Worm (Caenorhabditis elegans) whole organism, young adult: ENCODE results near the gene ZC239.22.

Experiments
- B0019.2 ChIP-seq: fragments of 200-800 bp; sonication (Bioruptor generic); conservative IDR thresholded peaks from 2 replicates; pipeline ENCODE4 v1.3.6; 2022; ENCODE audit warnings: missing genetic modification reagents, missing genetic modification characterization, missing compliant biosample characterization
- B0035.1 ChIP-seq: sonication (generic microtip); optimal IDR thresholded peaks from 2 replicates; lab custom pipeline; 2016; ENCODE audit warnings: missing genetic modification characterization, mild to moderate bottlenecking, missing compliant biosample characterization, missing genotype, missing genetic modification reagents
- D2030.7 ChIP-seq: fragments of 200-800 bp; sonication (Bioruptor generic); IDR thresholded peaks from 2 replicates; pipeline ENCODE4 v1.3.6; 2022; ENCODE audit warnings: missing genetic modification reagents, missing genetic modification characterization, missing compliant biosample characterization
- F22D6.2 ChIP-seq: sonication (generic microtip); optimal IDR thresholded peaks from 2 replicates; lab custom pipeline; 2016; ENCODE audit warnings: mild to moderate bottlenecking, missing genetic modification characterization, missing compliant biosample characterization
- F39B2.1 ChIP-seq: fragments of 200-800 bp; sonication (Bioruptor generic); IDR thresholded peaks from 2 replicates; pipeline ENCODE4 v1.3.6; 2022; ENCODE audit warnings: missing genetic modification reagents, missing genetic modification characterization, missing compliant biosample characterization
- Y95B8A.8 ChIP-seq: fragments of 200-800 bp; sonication (Bioruptor generic); IDR thresholded peaks from 2 replicates; pipeline ENCODE4 v1.3.6; 2022; ENCODE audit warnings: missing genetic modification reagents, missing genetic modification characterization, missing compliant biosample characterization
- atf-7 ChIP-seq: sonication (generic microtip); optimal IDR thresholded peaks from 2 replicates; lab custom pipeline; 2017; ENCODE audit warnings: mild to moderate bottlenecking, missing genetic modification characterization, missing compliant biosample characterization
- attf-5 ChIP-seq: fragments of 200-800 bp; sonication (Bioruptor generic); optimal IDR thresholded peaks from 2 replicates; lab custom pipeline; 2018; ENCODE audit warnings: mild to moderate bottlenecking, missing genetic modification characterization, missing compliant biosample characterization
- bed-1 ChIP-seq: fragments of 200-800 bp; sonication (Bioruptor generic); IDR thresholded peaks from 2 replicates; pipeline ENCODE4 v1.3.6; 2022; ENCODE audit warnings: missing genetic modification reagents, missing genetic modification characterization, missing compliant biosample characterization
- cebp-1 ChIP-seq, 2 experiments: fragments of 200-800 bp in 1 of 2; sonication (Bioruptor generic) in 1 of 2; sonication (generic microtip) in 1 of 2; IDR thresholded peaks in 1 of 2; optimal IDR thresholded peaks in 1 of 2; 2 replicates each; pipeline versions ENCODE4 v1.3.6 to Lab custom; 2017 to 2022; ENCODE audit warnings: missing compliant biosample characterization in 2 of 2, missing genetic modification characterization in 2 of 2, mild to moderate bottlenecking in 1 of 2, missing genetic modification reagents in 1 of 2, moderate library complexity in 1 of 2
- ceh-40 ChIP-seq: fragments of 200-800 bp; sonication (Bioruptor generic); IDR thresholded peaks from 2 replicates; pipeline ENCODE4 v1.3.6; 2022; ENCODE audit warnings: missing genetic modification characterization, missing compliant biosample characterization
- dox-1 ChIP-seq: fragments of 200-800 bp; sonication (Bioruptor generic); IDR thresholded peaks from 2 replicates; pipeline ENCODE4 v1.3.6; 2022; ENCODE audit warnings: missing genetic modification reagents, missing genetic modification characterization, missing compliant biosample characterization
- dpl-1 ChIP-seq: fragments of 150-350 bp; optimal IDR thresholded peaks from 2 replicates; lab custom pipeline; 2014; ENCODE audit warnings: missing biosample characterization, missing genetic modification reagents, missing genetic modification characterization
- efl-1 ChIP-seq: fragments of 150-350 bp; optimal IDR thresholded peaks from 2 replicates; lab custom pipeline; 2014; ENCODE audit warnings: missing biosample characterization, missing genetic modification reagents, missing genetic modification characterization
- egl-44 ChIP-seq: fragments of 200-800 bp; sonication (Bioruptor generic); IDR thresholded peaks from 2 replicates; pipeline ENCODE4 v1.3.6; 2022; ENCODE audit warnings: missing genetic modification reagents, missing genetic modification characterization, missing compliant biosample characterization
- egrh-3 ChIP-seq: fragments of 200-800 bp; sonication (Bioruptor generic); IDR thresholded peaks from 2 replicates; pipeline ENCODE4 v1.3.6; 2022; ENCODE audit warnings: missing genetic modification reagents, missing genetic modification characterization, missing compliant biosample characterization
- ets-4 ChIP-seq: fragments of 200-800 bp; sonication (Bioruptor generic); optimal IDR thresholded peaks from 2 replicates; lab custom pipeline; 2018; ENCODE audit warnings: mild to moderate bottlenecking, missing genetic modification characterization, missing compliant biosample characterization
- fkh-3 ChIP-seq: sonication (generic microtip); optimal IDR thresholded peaks from 2 replicates; lab custom pipeline; 2016; ENCODE audit warnings: mild to moderate bottlenecking, missing genetic modification characterization, missing compliant biosample characterization
- hlh-26 ChIP-seq: fragments of 200-800 bp; sonication (Bioruptor generic); conservative IDR thresholded peaks from 2 replicates; pipeline ENCODE4 v1.3.6; 2022; ENCODE audit warnings: missing genetic modification reagents, missing genetic modification characterization, missing compliant biosample characterization
- hmg-1.2 ChIP-seq: fragments of 200-800 bp; sonication (Bioruptor generic); IDR thresholded peaks from 2 replicates; pipeline ENCODE4 v1.3.6; 2022; ENCODE audit warnings: missing genetic modification reagents, missing genetic modification characterization, missing compliant biosample characterization
- let-526 ChIP-seq: fragments of 200-800 bp; sonication (Bioruptor generic); IDR thresholded peaks from 2 replicates; pipeline ENCODE4 v1.3.6; 2022; ENCODE audit warnings: missing genetic modification reagents, missing genetic modification characterization, missing compliant biosample characterization
- lin-54 ChIP-seq: fragments of 200-800 bp; sonication (Bioruptor generic); optimal IDR thresholded peaks from 2 replicates; lab custom pipeline; 2018; ENCODE audit warnings: mild to moderate bottlenecking, missing genetic modification characterization, missing compliant biosample characterization
- lir-1 ChIP-seq: fragments of 200-800 bp; sonication (Bioruptor generic); conservative IDR thresholded peaks from 2 replicates; pipeline ENCODE4 v1.3.6; 2022; ENCODE audit warnings: missing genetic modification reagents, missing genetic modification characterization, missing compliant biosample characterization
- lsl-1 ChIP-seq: fragments of 200-800 bp; sonication (Bioruptor generic); optimal IDR thresholded peaks from 2 replicates; lab custom pipeline; 2018; ENCODE audit warnings: mild to moderate bottlenecking, missing genetic modification characterization, moderate library complexity, missing compliant biosample characterization
- madf-10 ChIP-seq: sonication (generic microtip); optimal IDR thresholded peaks from 2 replicates; lab custom pipeline; 2016; ENCODE audit warnings: mild to moderate bottlenecking, missing genetic modification characterization, missing compliant biosample characterization
- madf-3 ChIP-seq: fragments of 200-800 bp; sonication (Bioruptor generic); IDR thresholded peaks from 2 replicates; pipeline ENCODE4 v1.3.6; 2022; ENCODE audit warnings: missing genetic modification reagents, missing genetic modification characterization, missing compliant biosample characterization
- madf-6 ChIP-seq: fragments of 200-800 bp; sonication (Bioruptor generic); IDR thresholded peaks from 2 replicates; pipeline ENCODE4 v1.3.6; 2022; ENCODE audit warnings: missing genetic modification reagents, missing genetic modification characterization, missing compliant biosample characterization
- madf-8 ChIP-seq: fragments of 200-800 bp; sonication (Bioruptor generic); conservative IDR thresholded peaks from 2 replicates; pipeline ENCODE4 v1.3.6; 2022; ENCODE audit warnings: missing genetic modification reagents, missing genetic modification characterization, missing compliant biosample characterization
- mxl-1 ChIP-seq: sonication (generic microtip); optimal IDR thresholded peaks from 2 replicates; lab custom pipeline; 2016; ENCODE audit warnings: missing genetic modification characterization, missing compliant biosample characterization
- nfya-2 ChIP-seq: fragments of 200-800 bp; sonication (Bioruptor generic); IDR thresholded peaks from 2 replicates; pipeline ENCODE4 v1.3.6; 2022; ENCODE audit warnings: missing genetic modification reagents, missing genetic modification characterization, missing compliant biosample characterization
- nhr-27 ChIP-seq: fragments of 200-800 bp; sonication (Bioruptor generic); optimal IDR thresholded peaks from 2 replicates; lab custom pipeline; 2018; ENCODE audit warnings: mild to moderate bottlenecking, missing genetic modification characterization, moderate library complexity, missing compliant biosample characterization
- nhr-80 ChIP-seq: sonication (generic microtip); optimal IDR thresholded peaks from 2 replicates; lab custom pipeline; 2016; ENCODE audit warnings: missing genetic modification characterization, missing compliant biosample characterization
- pbrm-1 ChIP-seq: fragments of 200-800 bp; sonication (Bioruptor generic); IDR thresholded peaks from 2 replicates; pipeline ENCODE4 v1.3.6; 2022; ENCODE audit warnings: missing genetic modification reagents, missing genetic modification characterization, missing compliant biosample characterization
- pha-4 ChIP-seq: fragments of 150-350 bp; sonication (generic microtip); optimal IDR thresholded peaks from 2 replicates; lab custom pipeline; 2014; ENCODE audit warnings: missing biosample characterization, missing genetic modification reagents, missing genetic modification characterization
- rcor-1 ChIP-seq: fragments of 200-800 bp; sonication (Bioruptor generic); IDR thresholded peaks from 2 replicates; pipeline ENCODE4 v1.3.6; 2022; ENCODE audit warnings: missing genetic modification reagents, missing genetic modification characterization, missing compliant biosample characterization
- snpc-1.1 ChIP-seq: sonication (generic microtip); optimal IDR thresholded peaks from 2 replicates; lab custom pipeline; 2017; ENCODE audit warnings: missing genetic modification characterization, mild to moderate bottlenecking, missing compliant biosample characterization, antibody characterized with exemption, moderate library complexity, missing genotype, missing genetic modification reagents; ENCODE audit not compliant: insufficient read depth
- snpc-3.4 ChIP-seq: sonication (generic microtip); optimal IDR thresholded peaks from 2 replicates; lab custom pipeline; 2017; ENCODE audit warnings: missing genetic modification characterization, mild to moderate bottlenecking, missing compliant biosample characterization, antibody characterized with exemption, moderate library complexity, missing genotype, missing genetic modification reagents
- somi-1 ChIP-seq: fragments of 200-800 bp; sonication (Bioruptor generic); optimal IDR thresholded peaks from 2 replicates; lab custom pipeline; 2018; ENCODE audit warnings: mild to moderate bottlenecking, missing genetic modification characterization, missing compliant biosample characterization
- tbp1 ChIP-seq: fragments of 200-800 bp; sonication (Bioruptor generic); optimal IDR thresholded peaks from 2 replicates; lab custom pipeline; 2018; ENCODE audit warnings: mild to moderate bottlenecking, missing genetic modification characterization, missing compliant biosample characterization
- unc-62 ChIP-seq: fragments of 150-350 bp; optimal IDR thresholded peaks from 2 replicates; lab custom pipeline; 2014; ENCODE audit warnings: missing biosample characterization, missing genetic modification reagents, missing genetic modification characterization
- zfh-2 ChIP-seq: fragments of 200-800 bp; sonication (Bioruptor generic); conservative IDR thresholded peaks from 2 replicates; pipeline ENCODE4 v1.3.6; 2022; ENCODE audit warnings: missing genetic modification reagents, missing genetic modification characterization, missing compliant biosample characterization
- ztf-18 ChIP-seq: sonication (generic microtip); optimal IDR thresholded peaks from 2 replicates; lab custom pipeline; 2016; ENCODE audit warnings: missing genotype, mild to moderate bottlenecking, missing genetic modification characterization, missing compliant biosample characterization
- ztf-25 ChIP-seq: fragments of 200-800 bp; sonication (Bioruptor generic); IDR thresholded peaks from 2 replicates; pipeline ENCODE4 v1.3.6; 2022; ENCODE audit warnings: missing genetic modification reagents, missing genetic modification characterization, missing compliant biosample characterization
- ztf-26 ChIP-seq: sonication (generic microtip); optimal IDR thresholded peaks from 2 replicates; lab custom pipeline; 2017; ENCODE audit warnings: missing genetic modification characterization, missing compliant biosample characterization
- ztf-3 ChIP-seq: fragments of 200-800 bp; sonication (Bioruptor generic); optimal IDR thresholded peaks from 2 replicates; lab custom pipeline; 2018; ENCODE audit warnings: mild to moderate bottlenecking, missing genetic modification characterization, missing compliant biosample characterization
- ztf-6 ChIP-seq: fragments of 200-800 bp; sonication (Bioruptor generic); IDR thresholded peaks from 2 replicates; pipeline ENCODE4 v1.3.6; 2022; ENCODE audit warnings: missing genetic modification reagents, missing genetic modification characterization, missing compliant biosample characterization

The ZC239.22 gene

DNA sequence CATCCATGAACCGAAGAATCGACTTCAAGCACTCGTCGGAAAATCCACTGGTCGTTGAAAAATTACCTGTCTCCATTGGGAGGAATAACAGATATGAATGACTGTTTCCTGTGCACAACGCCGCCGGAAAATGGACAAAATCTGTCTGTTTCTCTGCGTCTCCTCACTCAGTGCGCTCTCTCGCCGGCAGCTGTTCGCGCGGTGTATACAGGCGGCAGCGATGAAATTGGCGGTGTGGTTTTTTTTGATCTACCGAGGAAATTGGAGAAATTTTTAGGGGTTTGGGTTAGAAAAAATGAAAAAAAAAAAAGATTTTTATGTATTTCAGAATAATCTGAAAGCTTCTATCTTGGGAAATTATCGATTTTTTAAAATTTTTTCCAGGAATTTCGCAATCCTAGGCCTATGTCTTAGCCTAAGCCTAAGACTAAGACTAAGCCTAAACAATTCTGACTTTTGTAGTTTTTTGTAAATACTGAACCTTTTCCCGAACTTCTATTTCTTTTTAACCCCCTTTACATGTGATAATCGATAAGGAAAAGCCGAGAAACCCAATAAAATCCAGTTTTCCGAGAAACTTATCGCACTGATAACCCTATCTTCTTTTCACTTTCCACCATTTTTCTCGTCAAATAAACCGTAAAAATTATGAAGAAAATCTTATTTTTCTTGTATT, 27.6 kb upstream of the ZC239.22 start, which contains the start of the genes fbxc-50 and C17F4.2 (continued):
- TF ChIP-seq rcor-1 (GFP tag; lab: Robert Waterston, UW) (0 out of 2 replicates have a peak, but pooled peaks have one; percentile 10), madf-6 (GFP tag; lab: Robert Waterston, UW) (peak; percentile 88), lin-54 (GFP tag; lab: Kevin White, UChicago) (no peak), lir-1 (GFP tag; lab: Robert Waterston, UW) (no peak), somi-1 (no peak), fkh-3 (no peak), F39B2.1 (GFP tag; lab: Robert Waterston, UW) (no peak), dox-1 (GFP tag; lab: Robert Waterston, UW) (no peak), egrh-3 (no peak), madf-8 (peak; percentile 86), efl-1 (GFP tag; lab: Kevin White, UChicago) (peak; percentile 90), bed-1 (GFP tag; lab: Robert Waterston, UW) (no peak), egl-44 (GFP tag; lab: Robert Waterston, UW) (no peak), pbrm-1 (0 out of 2 replicates have a peak, but pooled peaks have one; percentile 11), snpc-3.4 (tag; lab: Kevin White, UChicago) (peak; percentile 13), madf-3 (GFP tag; lab: Robert Waterston, UW) (no peak), let-526 (no peak), ztf-18 (tag; lab: Kevin White, UChicago) (no peak), Y95B8A.8 (GFP tag; lab: Robert Waterston, UW) (no peak), B0019.2 (no peak), ceh-40 (GFP tag; lab: Robert Waterston, UW) (no peak), pha-4 (tag; lab: Kevin White, UChicago) (no peak), F22D6.2 (no peak), lsl-1 (peak; percentile 27), nfya-2 (GFP tag; lab: Robert Waterston, UW) (no peak), hmg-1.2 (GFP tag; lab: Robert Waterston, UW) (peak; percentile 91), ztf-25 (GFP tag; lab: Robert Waterston, UW) (no peak), attf-5 (GFP tag; lab: Kevin White, UChicago) (no peak), D2030.7 (GFP tag; lab: Robert Waterston, UW) (no peak), nhr-27 (tag; lab: Kevin White, UChicago) (no peak), snpc-1.1 (tag; lab: Kevin White, UChicago) (peak; percentile 31)
- TF ChIP-seq, all 124 proteins: peak for 12

DNA sequence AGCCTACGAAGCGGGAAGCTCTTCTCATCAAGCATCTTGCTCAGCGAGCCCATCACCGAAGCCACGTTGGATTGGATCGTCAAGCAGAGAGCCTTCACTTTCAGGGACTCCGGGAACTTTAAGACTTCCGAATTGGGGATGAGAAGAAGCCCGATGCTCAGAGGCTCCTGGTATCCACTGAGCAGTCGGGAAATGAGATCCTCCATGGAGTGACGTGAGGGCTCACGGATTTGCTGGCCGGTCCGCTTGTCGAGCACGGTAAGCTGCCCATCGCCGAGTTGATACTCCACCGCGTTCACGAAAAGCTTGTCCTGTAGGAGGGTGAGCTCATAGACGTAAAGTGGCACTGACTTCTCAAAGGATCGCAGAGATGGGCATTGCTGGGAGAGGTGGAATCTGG, 26.9 kb upstream of the ZC239.22 start:
- no peak for TF ChIP-seq hlh-26 (GFP tag; lab: Robert Waterston, UW)
- no peak for TF ChIP-seq mxl-1 (tag; lab: Kevin White, UChicago)
- no peak for TF ChIP-seq somi-1
- TF ChIP-seq ztf-3 (GFP tag; lab: Kevin White, UChicago) = no peak
- TF ChIP-seq egrh-3 = no peak
- peak; percentile 51; the same call in 1 of the 2 replicates for TF ChIP-seq zfh-2

DNA sequence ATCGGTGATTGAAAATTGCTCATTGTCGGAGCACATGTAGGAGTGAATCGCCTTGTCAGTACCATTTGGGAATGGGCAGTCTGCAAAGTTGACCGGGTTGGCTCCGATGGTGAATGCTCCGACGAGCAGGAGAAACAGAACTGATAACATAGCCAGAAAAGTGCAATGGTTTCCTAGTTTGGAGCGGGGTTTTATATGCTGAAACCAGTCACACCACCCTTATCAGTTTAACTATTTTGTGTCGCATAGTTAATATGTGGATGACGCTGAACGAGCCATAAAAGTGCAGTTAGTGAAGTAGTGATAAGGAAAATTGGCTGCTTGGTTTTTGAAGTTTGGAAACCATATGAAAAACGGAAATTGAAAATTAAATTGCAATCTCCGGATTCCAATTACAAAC, 25.2 kb upstream of the ZC239.22 start, which contains the start of gene C17F4.7:
C17F4.7 (minus strand) TSS at position 180 of the 400 bp plus-strand sequence.
- TF ChIP-seq pbrm-1 (0 out of 2 replicates have a peak, but pooled peaks have one; percentile 40), ztf-6 (GFP tag; lab: Robert Waterston, UW) (no peak), dpl-1 (GFP tag; lab: Kevin White, UChicago) (no peak), unc-62 (peak; percentile 47), tbp1 (GFP tag; lab: Kevin White, UChicago) (peak; percentile 21), nhr-80 (peak; percentile 94), ztf-26 (tag; lab: Kevin White, UChicago) (peak; percentile 6), attf-5 (GFP tag; lab: Kevin White, UChicago) (peak; percentile 2), madf-10 (peak; percentile 11), atf-7 (tag; lab: Kevin White, UChicago) (peak; percentile 50), cebp-1 (GFP tag; IDR thresholded peaks at IDR 0.05; lab: Robert Waterston, UW) (no peak), cebp-1 (tag; optimal IDR thresholded peaks at IDR 0.05; lab: Kevin White, UChicago) (peak; percentile 14), B0035.1 (tag; lab: Kevin White, UChicago) (no peak), ets-4 (peak; percentile 51), dox-1 (GFP tag; lab: Robert Waterston, UW) (peak; percentile 46)
